Worm (Caenorhabditis elegans) whole organism, late embryonic: ENCODE data around the gene adh-1.

ENCODE experiments used
- F13H6.1 ChIP-seq: sonication (generic microtip); optimal IDR thresholded peaks from 2 replicates; lab custom pipeline; 2016; ENCODE audit warnings: missing genetic modification characterization, missing compliant biosample characterization
- Y22D7AL.16 ChIP-seq: sonication (generic microtip); optimal IDR thresholded peaks from 2 replicates; lab custom pipeline; 2016; ENCODE audit warnings: missing genetic modification characterization, missing compliant biosample characterization
- ama-1 ChIP-seq: fragments of 150-350 bp; optimal IDR thresholded peaks from 2 replicates; lab custom pipeline; 2014
- ceh-14 ChIP-seq: sonication (generic microtip); optimal IDR thresholded peaks from 2 replicates; lab custom pipeline; 2016; ENCODE audit warnings: missing genotype, missing genetic modification characterization, missing compliant biosample characterization
- ceh-18 ChIP-seq: sonication (generic microtip); optimal IDR thresholded peaks from 2 replicates; lab custom pipeline; 2016; ENCODE audit warnings: missing genetic modification characterization, missing compliant biosample characterization
- ceh-2 ChIP-seq: sonication (generic microtip); optimal IDR thresholded peaks from 2 replicates; lab custom pipeline; 2016; ENCODE audit warnings: missing genotype, missing genetic modification characterization, missing compliant biosample characterization
- ceh-30 ChIP-seq: fragments of 150-350 bp; optimal IDR thresholded peaks from 2 replicates; lab custom pipeline; 2014; ENCODE audit warnings: missing biosample characterization, missing genetic modification characterization
- ceh-31 ChIP-seq: sonication (generic microtip); optimal IDR thresholded peaks from 2 replicates; lab custom pipeline; 2016; ENCODE audit warnings: missing genetic modification characterization, missing compliant biosample characterization
- ceh-34 ChIP-seq: sonication (generic microtip); optimal IDR thresholded peaks from 2 replicates; lab custom pipeline; 2016; ENCODE audit warnings: mild to moderate bottlenecking, missing genetic modification characterization, missing compliant biosample characterization
- ceh-6 ChIP-seq: fragments of 200-800 bp; sonication (Bioruptor generic); optimal IDR thresholded peaks from 2 replicates; lab custom pipeline; 2018; ENCODE audit warnings: mild to moderate bottlenecking, missing genetic modification characterization, missing compliant biosample characterization
- ceh-9 ChIP-seq: sonication (generic microtip); optimal IDR thresholded peaks from 2 replicates; lab custom pipeline; 2016; ENCODE audit warnings: mild to moderate bottlenecking, missing genetic modification characterization, inconsistent platforms, missing compliant biosample characterization
- che-1 ChIP-seq: sonication (generic microtip); optimal IDR thresholded peaks from 2 replicates; lab custom pipeline; 2016; ENCODE audit warnings: mild to moderate bottlenecking, missing genetic modification characterization, missing compliant biosample characterization
- dmd-4 ChIP-seq: sonication (generic microtip); optimal IDR thresholded peaks from 2 replicates; lab custom pipeline; 2016; ENCODE audit warnings: borderline replicate concordance, missing genetic modification characterization, missing compliant biosample characterization
- elt-4 ChIP-seq: sonication (generic microtip); optimal IDR thresholded peaks from 2 replicates; lab custom pipeline; 2016; ENCODE audit warnings: missing genetic modification characterization, missing compliant biosample characterization
- ets-4 ChIP-seq: sonication (generic microtip); optimal IDR thresholded peaks from 2 replicates; lab custom pipeline; 2016; ENCODE audit warnings: missing genetic modification characterization, missing compliant biosample characterization
- eyg-1 ChIP-seq: sonication (generic microtip); optimal IDR thresholded peaks from 2 replicates; lab custom pipeline; 2016; ENCODE audit warnings: missing genotype, missing genetic modification characterization, missing compliant biosample characterization
- fkh-10 ChIP-seq: fragments of 150-350 bp; optimal IDR thresholded peaks from 2 replicates; lab custom pipeline; 2014; ENCODE audit warnings: missing biosample characterization, missing genetic modification reagents, missing genetic modification characterization
- hlh-6 ChIP-seq: sonication (generic microtip); optimal IDR thresholded peaks from 2 replicates; lab custom pipeline; 2016; ENCODE audit warnings: missing genotype, missing genetic modification characterization, missing compliant biosample characterization
- lim-6 ChIP-seq: sonication (generic microtip); optimal IDR thresholded peaks from 2 replicates; lab custom pipeline; 2016; ENCODE audit warnings: missing genetic modification characterization, missing compliant biosample characterization
- madf-2 ChIP-seq: sonication (generic microtip); optimal IDR thresholded peaks from 2 replicates; lab custom pipeline; 2017; ENCODE audit warnings: missing genetic modification characterization, missing compliant biosample characterization
- mec-3 ChIP-seq: sonication (generic microtip); optimal IDR thresholded peaks from 2 replicates; lab custom pipeline; 2016; ENCODE audit warnings: borderline replicate concordance, missing genetic modification characterization, missing compliant biosample characterization
- nhr-11 ChIP-seq: fragments of 150-350 bp; optimal IDR thresholded peaks from 2 replicates; lab custom pipeline; 2014; ENCODE audit warnings: missing biosample characterization, missing genetic modification characterization
- nhr-232 ChIP-seq: sonication (generic microtip); optimal IDR thresholded peaks from 2 replicates; lab custom pipeline; 2016; ENCODE audit warnings: missing genetic modification characterization, missing compliant biosample characterization
- npax-4 ChIP-seq: sonication (generic microtip); optimal IDR thresholded peaks from 2 replicates; lab custom pipeline; 2016; ENCODE audit warnings: missing genetic modification characterization, missing compliant biosample characterization
- pat-9 ChIP-seq: fragments of 200-800 bp; sonication (Bioruptor generic); optimal IDR thresholded peaks from 2 replicates; lab custom pipeline; 2018; ENCODE audit warnings: mild to moderate bottlenecking, missing genetic modification characterization, moderate library complexity, missing compliant biosample characterization
- pha-2 ChIP-seq: sonication (generic microtip); optimal IDR thresholded peaks from 2 replicates; lab custom pipeline; 2017; ENCODE audit warnings: mild to moderate bottlenecking, missing genetic modification characterization, missing compliant biosample characterization
- pha-4 ChIP-seq: fragments of 150-350 bp; optimal IDR thresholded peaks from 2 replicates; lab custom pipeline; 2018; ENCODE audit warnings: missing biosample characterization, missing genetic modification reagents, missing genetic modification characterization
- pros-1 ChIP-seq: fragments of 150-350 bp; optimal IDR thresholded peaks from 2 replicates; lab custom pipeline; 2014; ENCODE audit warnings: missing biosample characterization, missing genetic modification reagents, missing genetic modification characterization
- ref-2 ChIP-seq: sonication (generic microtip); optimal IDR thresholded peaks from 2 replicates; lab custom pipeline; 2016; ENCODE audit warnings: missing genetic modification characterization, missing compliant biosample characterization
- syd-9 ChIP-seq: sonication (generic microtip); optimal IDR thresholded peaks from 2 replicates; lab custom pipeline; 2016; ENCODE audit warnings: mild to moderate bottlenecking, missing genetic modification characterization, moderate library complexity, missing compliant biosample characterization
- tbx-2 ChIP-seq: sonication (generic microtip); optimal IDR thresholded peaks from 2 replicates; lab custom pipeline; 2016; ENCODE audit warnings: missing genetic modification characterization, missing compliant biosample characterization
- tbx-7 ChIP-seq: sonication (generic microtip); optimal IDR thresholded peaks from 2 replicates; lab custom pipeline; 2016; ENCODE audit warnings: missing genotype, missing genetic modification characterization, missing compliant biosample characterization
- unc-3 ChIP-seq, 2 experiments: fragments of 200-800 bp in 1 of 2; sonication (Bioruptor generic) in 1 of 2; sonication (generic microtip) in 1 of 2; conservative IDR thresholded peaks in 1 of 2; optimal IDR thresholded peaks in 1 of 2; 2 replicates each; pipeline versions ENCODE4 v1.3.6 to Lab custom; 2016 to 2022; ENCODE audit warnings: missing compliant biosample characterization in 2 of 2, missing genetic modification characterization in 2 of 2, missing genetic modification reagents in 1 of 2
- unc-42 ChIP-seq: sonication (generic microtip); optimal IDR thresholded peaks from 2 replicates; lab custom pipeline; 2016; ENCODE audit warnings: missing genotype, missing genetic modification characterization, missing compliant biosample characterization
- unc-55 ChIP-seq: sonication (generic microtip); optimal IDR thresholded peaks from 2 replicates; lab custom pipeline; 2017; ENCODE audit warnings: missing biosample characterization, missing genetic modification reagents, missing genetic modification characterization
- zip-5 ChIP-seq: sonication (generic microtip); optimal IDR thresholded peaks from 2 replicates; lab custom pipeline; 2016; ENCODE audit warnings: missing genetic modification characterization, missing compliant biosample characterization
- ztf-16 ChIP-seq: sonication (generic microtip); optimal IDR thresholded peaks from 2 replicates; lab custom pipeline; 2017; ENCODE audit warnings: missing genetic modification characterization, missing compliant biosample characterization

Gene adh-1

DNA sequence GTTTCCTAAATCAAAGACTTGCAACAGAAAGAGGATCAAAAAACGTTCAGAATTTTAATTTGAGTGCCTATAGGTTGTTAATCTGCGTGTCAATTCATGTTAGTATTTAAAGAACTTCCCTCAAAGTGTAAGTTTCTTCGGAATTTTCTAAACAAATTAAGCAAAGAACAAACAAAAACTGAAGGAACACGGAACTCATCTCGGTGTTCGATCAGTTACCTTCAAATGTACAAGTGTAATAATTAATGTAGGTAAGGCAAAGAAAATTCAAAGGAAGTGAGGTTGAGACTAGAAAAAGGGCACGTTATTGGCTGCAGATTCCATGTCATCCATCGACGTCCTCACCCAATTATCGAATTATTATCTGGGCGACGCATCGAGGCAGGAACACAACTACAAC, 5.9 kb downstream of the adh-1 start, which contains the start of gene K12G11.6:
Gene K12G11.6 (plus strand): TSS at position 357 of the 400 bp plus-strand sequence.
- TF ChIP-seq zip-5 (tag; lab: Kevin White, UChicago) (no peak), eyg-1 (tag; lab: Kevin White, UChicago) (no peak), unc-55 (GFP tag; lab: Kevin White, UChicago) (no peak), ceh-30 (tag; lab: Kevin White, UChicago) (no peak), syd-9 (tag; lab: Kevin White, UChicago) (no peak), unc-42 (tag; lab: Kevin White, UChicago) (no peak), hlh-6 (tag; lab: Kevin White, UChicago) (no peak), F13H6.1 (tag; lab: Kevin White, UChicago) (no peak), madf-2 (tag; lab: Kevin White, UChicago) (no peak), ztf-16 (tag; lab: Kevin White, UChicago) (no peak), pros-1 (tag; lab: Kevin White, UChicago) (no peak), ceh-34 (tag; lab: Kevin White, UChicago) (no peak), nhr-232 (tag; lab: Kevin White, UChicago) (no peak), pha-4 (tag; lab: Kevin White, UChicago) (no peak)

DNA sequence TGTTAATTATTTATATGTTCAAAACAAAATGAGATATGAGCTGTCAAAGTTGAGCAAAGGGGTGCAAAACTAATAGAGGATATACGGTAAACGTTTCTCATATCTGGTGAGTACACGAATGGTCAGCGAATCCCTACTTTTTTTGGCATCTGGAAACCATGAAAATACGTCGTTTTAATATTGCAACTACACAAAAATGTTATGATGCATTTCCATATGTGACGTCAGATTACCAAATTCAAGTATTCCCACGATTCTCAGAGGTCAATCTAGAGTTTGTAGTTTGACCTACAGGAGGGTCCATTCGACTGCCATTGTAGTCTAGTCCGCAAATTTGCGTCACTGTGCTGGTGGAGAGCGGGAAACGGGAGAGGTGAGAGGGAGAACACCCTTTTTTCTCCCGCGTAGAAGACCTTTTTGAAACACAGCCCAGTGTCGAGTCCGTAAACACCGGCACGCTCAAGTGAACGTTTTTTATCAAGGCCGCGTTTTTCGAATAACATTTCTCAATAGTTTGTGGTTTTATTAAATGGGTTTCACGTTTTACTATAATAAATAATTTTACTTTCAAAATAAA, 8.4 kb downstream of the adh-1 start:
- TF ChIP-seq ceh-31 (tag; lab: Kevin White, UChicago) (peak; percentile 6), ceh-14 (no peak), tbx-2 (tag; lab: Kevin White, UChicago) (peak; percentile 39)

DNA sequence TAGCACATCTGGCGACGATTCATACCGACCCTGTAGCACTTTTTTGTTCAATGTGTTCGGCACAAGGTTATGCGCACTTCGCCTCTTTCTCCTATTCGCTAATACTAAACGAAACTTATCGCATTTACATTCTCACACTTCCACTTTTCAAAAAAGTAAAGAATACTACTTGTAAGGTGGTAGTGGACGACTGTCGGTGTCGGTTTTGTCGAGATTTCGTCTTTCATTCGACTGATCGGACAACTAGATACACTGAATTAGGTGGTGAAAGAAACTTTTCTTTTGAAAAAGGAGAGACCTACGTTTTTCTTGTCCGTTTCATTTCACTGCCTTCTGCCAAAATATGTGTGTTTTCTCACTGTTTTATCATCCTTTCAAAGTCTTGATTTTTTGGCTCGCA, 9.6 kb downstream of the adh-1 start:
- TF ChIP-seq unc-3 (GFP tag; conservative IDR thresholded peaks at IDR 0.05; lab: Robert Waterston, UW) (no peak), unc-3 (tag; optimal IDR thresholded peaks at IDR 0.05; lab: Kevin White, UChicago) (no peak)

DNA sequence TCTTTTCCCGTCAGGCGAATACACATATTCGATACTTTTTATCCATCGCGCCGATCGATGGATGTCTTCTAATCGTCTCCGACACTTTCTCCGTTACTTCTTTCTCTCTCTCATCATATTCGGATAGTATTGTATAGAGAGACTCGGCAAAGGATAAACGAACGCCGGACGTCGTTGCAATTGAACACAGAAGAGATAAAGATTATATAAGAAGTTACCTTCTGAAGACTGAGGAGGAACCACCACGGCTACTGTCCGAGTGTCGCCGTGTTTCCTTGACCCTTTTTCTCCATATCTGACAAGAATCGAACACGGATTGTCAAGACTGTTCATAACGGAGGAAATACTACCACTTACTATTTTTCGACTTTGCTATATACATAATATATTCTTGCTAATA, 11.1 kb downstream of the adh-1 start, which contains the start of gene sma-1:
Gene sma-1 (plus strand): TSS at position 301 of the 400 bp plus-strand sequence.
- no peak for TF ChIP-seq Y22D7AL.16 (tag; lab: Kevin White, UChicago)
- TF ChIP-seq ref-2 (tag; lab: Kevin White, UChicago), result no peak
- peak; percentile 5 for TF ChIP-seq unc-55 (GFP tag; lab: Kevin White, UChicago)

DNA sequence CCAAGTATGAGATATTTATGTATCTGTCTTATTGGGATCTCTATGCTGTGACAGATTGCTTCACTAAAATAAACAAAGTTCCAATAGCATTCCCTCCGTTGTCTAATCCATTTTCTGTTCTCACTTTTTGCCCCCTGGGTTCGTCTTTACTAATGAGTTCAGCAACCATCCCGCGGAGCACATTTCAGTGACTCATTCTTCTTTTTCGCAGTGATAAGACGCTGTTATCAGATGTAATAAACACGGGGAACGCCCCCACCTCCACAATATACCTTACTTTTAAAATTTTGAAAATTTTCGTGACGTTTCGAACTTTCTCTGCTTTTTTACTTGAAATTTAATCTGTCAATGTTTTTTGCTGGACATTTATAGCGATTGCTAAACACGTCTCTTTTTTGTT, 12.1 kb downstream of the adh-1 start:
- no peak for TF ChIP-seq fkh-10 (GFP tag; lab: Kevin White, UChicago)
- TF ChIP-seq ceh-9 (tag; lab: Kevin White, UChicago), result no peak
- TF ChIP-seq npax-4 (tag; lab: Kevin White, UChicago), result no peak
- no peak for TF ChIP-seq nhr-232 (tag; lab: Kevin White, UChicago)

DNA sequence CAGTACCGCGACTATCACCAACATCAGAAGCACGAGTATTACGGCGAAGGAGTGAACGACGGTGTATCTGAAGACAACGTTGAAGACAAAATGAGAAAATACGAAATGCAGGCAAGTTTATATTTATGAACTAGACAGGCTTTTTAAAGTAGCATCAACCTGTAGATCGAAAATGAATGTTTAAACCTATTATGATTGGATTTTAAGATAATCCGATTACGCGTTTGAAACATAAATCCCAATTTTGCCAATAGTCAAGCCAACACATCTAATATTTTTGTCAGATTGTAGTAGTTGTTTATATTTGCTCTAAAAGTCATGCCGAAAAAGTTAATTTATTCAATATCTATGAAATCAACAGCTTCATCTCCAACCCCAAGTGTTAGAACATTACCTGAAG, 13.2 kb downstream of the adh-1 start:
- TF ChIP-seq hlh-6 (tag; lab: Kevin White, UChicago), result no peak

DNA sequence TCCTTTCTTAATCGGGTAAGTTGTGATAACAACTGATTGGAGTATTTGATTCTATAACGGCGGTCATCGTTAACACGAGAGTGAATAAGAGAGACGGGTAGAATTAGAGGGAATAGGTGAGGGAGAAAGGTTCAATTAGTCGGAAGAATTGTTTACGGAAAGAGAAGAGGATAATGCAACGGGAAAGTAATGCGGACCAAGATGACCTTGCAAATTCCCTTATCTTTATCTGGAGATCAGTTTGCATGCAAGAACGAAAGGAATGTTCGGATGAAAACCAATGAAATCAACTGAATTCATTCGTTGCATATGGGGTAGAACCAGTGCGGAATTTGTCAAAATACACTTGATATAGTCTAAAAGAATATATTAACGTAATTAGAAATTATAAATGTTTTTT, 14.1 kb downstream of the adh-1 start:
- TF ChIP-seq che-1 (tag; lab: Kevin White, UChicago), result no peak
- no peak for TF ChIP-seq hlh-6 (tag; lab: Kevin White, UChicago)
- TF ChIP-seq dmd-4 (tag; lab: Kevin White, UChicago), result no peak
- no peak for TF ChIP-seq unc-3 (GFP tag; conservative IDR thresholded peaks at IDR 0.05; lab: Robert Waterston, UW)
- TF ChIP-seq unc-3 (tag; optimal IDR thresholded peaks at IDR 0.05; lab: Kevin White, UChicago), result no peak
- TF ChIP-seq fkh-10 (GFP tag; lab: Kevin White, UChicago), result no peak
- no peak for TF ChIP-seq ets-4 (tag; lab: Kevin White, UChicago)

DNA sequence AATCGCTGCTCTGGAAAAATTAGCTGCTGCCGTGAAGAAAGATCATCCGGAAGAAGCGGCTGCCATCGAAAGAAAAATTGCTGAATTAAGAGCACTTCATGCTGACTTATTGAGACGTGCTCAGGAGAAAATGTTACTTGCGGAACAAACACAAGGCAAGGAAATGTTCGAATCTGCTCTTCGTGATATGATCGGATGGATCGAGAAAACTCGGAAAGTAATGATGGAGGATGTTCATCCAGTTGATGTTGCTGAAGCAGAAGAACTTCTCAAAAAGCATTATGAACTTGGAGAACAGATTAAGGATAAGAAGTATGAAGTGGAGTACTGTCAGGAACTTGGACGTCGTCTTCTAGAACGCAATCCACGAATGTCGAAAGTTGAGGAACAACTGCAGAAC, 17.9 kb downstream of the adh-1 start:
- TF ChIP-seq pat-9 (no peak), unc-3 (GFP tag; conservative IDR thresholded peaks at IDR 0.05; lab: Robert Waterston, UW) (no peak), unc-3 (tag; optimal IDR thresholded peaks at IDR 0.05; lab: Kevin White, UChicago) (no peak), madf-2 (tag; lab: Kevin White, UChicago) (no peak), mec-3 (tag; lab: Kevin White, UChicago) (no peak), tbx-7 (no peak), nhr-11 (tag; lab: Kevin White, UChicago) (no peak), elt-4 (no peak), fkh-10 (GFP tag; lab: Kevin White, UChicago) (no peak), ceh-6 (no peak), tbx-2 (tag; lab: Kevin White, UChicago) (no peak), ceh-18 (no peak), unc-55 (GFP tag; lab: Kevin White, UChicago) (no peak), npax-4 (tag; lab: Kevin White, UChicago) (no peak), ceh-2 (tag; lab: Kevin White, UChicago) (no peak), lim-6 (tag; lab: Kevin White, UChicago) (no peak), ama-1 (lab: Kevin White, UChicago) (no peak), pha-2 (tag; lab: Kevin White, UChicago) (no peak)
